Fruit fly (Drosophila melanogaster) whole organism, prepupa: ENCODE data around the gene CG45154.

Experiments used
- CG10669 ChIP-seq: fragments of 200-800 bp; sonication (Bioruptor generic); optimal IDR thresholded peaks from 3 replicates; lab custom pipeline; 2018; ENCODE audit warnings: missing biosample characterization, mild to moderate bottlenecking, missing genetic modification characterization, moderate library complexity
- CG11294 ChIP-seq: fragments of 200-800 bp; sonication (Bioruptor generic); IDR thresholded peaks from 2 replicates; pipeline ENCODE4 v1.3.6; 2022; ENCODE audit warnings: missing biosample characterization, missing genetic modification characterization
- CG11902 ChIP-seq: fragments of 200-800 bp; sonication (Bioruptor generic); optimal IDR thresholded peaks from 3 replicates; lab custom pipeline; 2016; ENCODE audit warnings: missing biosample characterization, missing genetic modification characterization
- CG1621 ChIP-seq: fragments of 200-800 bp; sonication (Bioruptor generic); optimal IDR thresholded peaks from 3 replicates; lab custom pipeline; 2018; ENCODE audit warnings: missing biosample characterization, mild to moderate bottlenecking, missing genetic modification characterization
- CG16779 ChIP-seq: fragments of 200-800 bp; sonication (Bioruptor generic); optimal IDR thresholded peaks from 3 replicates; lab custom pipeline; 2017; ENCODE audit warnings: missing biosample characterization, mild to moderate bottlenecking, missing genetic modification characterization
- CG3032 ChIP-seq: fragments of 200-800 bp; optimal IDR thresholded peaks from 2 replicates; lab custom pipeline; 2019; ENCODE audit warnings: missing biosample characterization, mild to moderate bottlenecking, missing genetic modification characterization, moderate library complexity
- CG31627 ChIP-seq: fragments of 200-800 bp; sonication (Bioruptor generic); optimal IDR thresholded peaks from 3 replicates; lab custom pipeline; 2016; ENCODE audit warnings: missing biosample characterization, missing genetic modification characterization
- CG34406 ChIP-seq: fragments of 200-800 bp; sonication (Bioruptor generic); optimal IDR thresholded peaks from 3 replicates; lab custom pipeline; 2016; ENCODE audit warnings: missing biosample characterization, missing genetic modification characterization
- CG4318 ChIP-seq: fragments of 200-800 bp; sonication (Bioruptor generic); optimal IDR thresholded peaks from 3 replicates; lab custom pipeline; 2017; ENCODE audit warnings: missing biosample characterization, mild to moderate bottlenecking, missing genetic modification characterization
- CG6276 ChIP-seq: fragments of 200-800 bp; sonication (Bioruptor generic); optimal IDR thresholded peaks from 2 replicates; lab custom pipeline; 2017; ENCODE audit warnings: missing biosample characterization, mild to moderate bottlenecking, missing genetic modification characterization
- CG6792 ChIP-seq: fragments of 200-800 bp; sonication (Bioruptor generic); optimal IDR thresholded peaks from 3 replicates; lab custom pipeline; 2016; ENCODE audit warnings: missing biosample characterization, missing genetic modification characterization
- CG6808 ChIP-seq: fragments of 200-800 bp; sonication (Bioruptor generic); optimal IDR thresholded peaks from 3 replicates; lab custom pipeline; 2017; ENCODE audit warnings: missing biosample characterization, missing genetic modification characterization, mild to moderate bottlenecking, moderate library complexity, missing genetic modification reagents
- CG8119 ChIP-seq: fragments of 200-800 bp; sonication (Bioruptor generic); IDR thresholded peaks from 3 replicates; pipeline ENCODE4 v1.3.6; 2022; ENCODE audit warnings: missing biosample characterization, missing genetic modification characterization
- CG8319 ChIP-seq: fragments of 200-800 bp; sonication (Bioruptor generic); optimal IDR thresholded peaks from 3 replicates; lab custom pipeline; 2016; ENCODE audit warnings: missing biosample characterization, missing genetic modification characterization
- CG9139 ChIP-seq: fragments of 200-800 bp; sonication (Bioruptor generic); optimal IDR thresholded peaks from 3 replicates; lab custom pipeline; 2017; ENCODE audit warnings: missing biosample characterization, mild to moderate bottlenecking, missing genetic modification characterization
- Ets21C ChIP-seq: fragments of 200-800 bp; sonication (Bioruptor generic); optimal IDR thresholded peaks from 3 replicates; lab custom pipeline; 2016; ENCODE audit warnings: missing biosample characterization, missing genetic modification characterization
- Lpt ChIP-seq: fragments of 200-800 bp; sonication (Bioruptor generic); optimal IDR thresholded peaks from 3 replicates; lab custom pipeline; 2016; ENCODE audit warnings: missing biosample characterization, missing genetic modification characterization
- Met ChIP-seq: fragments of 200-800 bp; sonication (Bioruptor generic); optimal IDR thresholded peaks from 3 replicates; lab custom pipeline; 2016; ENCODE audit warnings: missing biosample characterization, missing genetic modification characterization
- OdsH ChIP-seq: fragments of 200-800 bp; sonication (Bioruptor generic); optimal IDR thresholded peaks from 3 replicates; lab custom pipeline; 2016; ENCODE audit warnings: missing biosample characterization, missing genetic modification characterization
- Smox ChIP-seq: fragments of 200-800 bp; sonication (Bioruptor generic); optimal IDR thresholded peaks from 3 replicates; lab custom pipeline; 2016; ENCODE audit warnings: missing biosample characterization, missing genetic modification characterization
- Sox102F ChIP-seq: fragments of 200-800 bp; sonication (Bioruptor generic); optimal IDR thresholded peaks from 2 replicates; lab custom pipeline; 2016; ENCODE audit warnings: missing biosample characterization, mild to moderate bottlenecking, missing genetic modification characterization
- Sox14 ChIP-seq: fragments of 200-800 bp; sonication (Bioruptor generic); optimal IDR thresholded peaks from 3 replicates; lab custom pipeline; 2016; ENCODE audit warnings: missing biosample characterization, missing genetic modification characterization
- Sox15 ChIP-seq: fragments of 200-800 bp; sonication (Bioruptor generic); optimal IDR thresholded peaks from 3 replicates; lab custom pipeline; 2016; ENCODE audit warnings: missing biosample characterization, missing genetic modification characterization
- achi ChIP-seq: fragments of 200-800 bp; sonication (Bioruptor generic); optimal IDR thresholded peaks from 3 replicates; lab custom pipeline; 2016; ENCODE audit warnings: missing biosample characterization, missing genetic modification characterization
- eg ChIP-seq: fragments of 200-800 bp; sonication (Bioruptor generic); IDR thresholded peaks from 3 replicates; pipeline ENCODE4 v1.3.6; 2022; ENCODE audit warnings: missing biosample characterization, missing genetic modification characterization
- fd59A ChIP-seq: fragments of 200-800 bp; sonication (Bioruptor generic); optimal IDR thresholded peaks from 2 replicates; lab custom pipeline; 2017; ENCODE audit warnings: missing biosample characterization, mild to moderate bottlenecking, missing genetic modification characterization, missing genetic modification reagents
- fd85E ChIP-seq: fragments of 200-800 bp; sonication (Bioruptor generic); optimal IDR thresholded peaks from 3 replicates; lab custom pipeline; 2016; ENCODE audit warnings: missing biosample characterization, missing genetic modification characterization
- fkh ChIP-seq: fragments of 200-800 bp; sonication (Bioruptor generic); optimal IDR thresholded peaks from 3 replicates; lab custom pipeline; 2017; ENCODE audit warnings: missing biosample characterization, mild to moderate bottlenecking, missing genetic modification characterization, moderate library complexity
- lz ChIP-seq: fragments of 200-800 bp; sonication (Bioruptor generic); optimal IDR thresholded peaks from 3 replicates; lab custom pipeline; 2016; ENCODE audit warnings: missing biosample characterization, missing genetic modification characterization
- pdm3 ChIP-seq: fragments of 200-800 bp; sonication (Bioruptor generic); optimal IDR thresholded peaks from 3 replicates; lab custom pipeline; 2016; ENCODE audit warnings: missing biosample characterization, missing genetic modification characterization
- salr ChIP-seq, 2 experiments: fragments of 200-800 bp; sonication (Bioruptor generic); optimal IDR thresholded peaks; 3 replicates each; lab custom pipeline; 2016 to 2018; ENCODE audit warnings: missing biosample characterization in 2 of 2, missing genetic modification characterization in 2 of 2, mild to moderate bottlenecking in 1 of 2
- spab ChIP-seq: fragments of 200-800 bp; sonication (Bioruptor generic); optimal IDR thresholded peaks from 2 replicates; lab custom pipeline; 2017; ENCODE audit warnings: missing biosample characterization, mild to moderate bottlenecking, missing genetic modification characterization, missing genetic modification reagents
- ss ChIP-seq, 2 experiments: fragments of 200-800 bp; sonication (Bioruptor generic); optimal IDR thresholded peaks; 2 replicates in 1 of 2; 3 replicates in 1 of 2; lab custom pipeline; 2017 to 2018; ENCODE audit warnings: mild to moderate bottlenecking in 2 of 2, missing biosample characterization in 2 of 2, missing genetic modification characterization in 2 of 2, moderate library complexity in 1 of 2
- topi ChIP-seq: fragments of 200-800 bp; sonication (Bioruptor generic); optimal IDR thresholded peaks from 3 replicates; lab custom pipeline; 2016; ENCODE audit warnings: missing biosample characterization, missing genetic modification characterization
- vri ChIP-seq: fragments of 200-800 bp; sonication (Bioruptor generic); optimal IDR thresholded peaks from 3 replicates; lab custom pipeline; 2016; ENCODE audit warnings: missing biosample characterization, mild to moderate bottlenecking, missing genetic modification characterization

CG45154 gene

dm6 chrX:21106269-21106668, 40.6 kb downstream of the CG45154 start, which contains the start of gene CG1503:
Gene CG1503 (minus strand): TSS chrX:21106369.
- TF ChIP-seq CG16779 (tag; lab: Kevin White, UChicago) (no peak), ss (GFP tag; optimal IDR thresholded peaks at IDR 0.05; lab: Kevin White, UChicago) (no peak), CG34406 (GFP tag; lab: Kevin White, UChicago) (no peak), CG6808 (GFP tag; lab: Kevin White, UChicago) (no peak), Ets21C (no peak), fkh (no peak), Sox102F (GFP tag; lab: Kevin White, UChicago) (no peak), CG10669 (GFP tag; lab: Kevin White, UChicago) (no peak), CG6276 (GFP tag; lab: Kevin White, UChicago) (no peak), topi (GFP tag; lab: Kevin White, UChicago) (no peak), CG8319 (GFP tag; lab: Kevin White, UChicago) (no peak), vri (GFP tag; lab: Kevin White, UChicago) (no peak), CG9139 (no peak), eg (GFP tag; lab: Robert Waterston, UW) (no peak), pdm3 (GFP tag; lab: Kevin White, UChicago) (no peak), lz (no peak), Lpt (GFP tag; lab: Kevin White, UChicago) (no peak), CG6792 (GFP tag; lab: Kevin White, UChicago) (no peak)

dm6 chrX:21102106-21102505, 44.7 kb downstream of the CG45154 start, which contains the start of gene CG15446:
Gene CG15446 (minus strand): TSS chrX:21102206.
- TF ChIP-seq achi (GFP tag; lab: Kevin White, UChicago) (no peak), CG1621 (tag; lab: Kevin White, UChicago) (no peak), OdsH (GFP tag; lab: Kevin White, UChicago) (no peak), fd85E (GFP tag; lab: Kevin White, UChicago) (no peak), salr (GFP tag; optimal IDR thresholded peaks at IDR 0.05; lab: Kevin White, UChicago) (no peak), CG3032 (tag; lab: Kevin White, UChicago) (no peak), Sox15 (GFP tag; lab: Kevin White, UChicago) (no peak), CG8119 (GFP tag; lab: Robert Waterston, UW) (no peak), fd59A (GFP tag; lab: Kevin White, UChicago) (no peak), CG6276 (GFP tag; lab: Kevin White, UChicago) (no peak), CG11902 (no peak), Lpt (GFP tag; lab: Kevin White, UChicago) (no peak), CG11294 (GFP tag; lab: Robert Waterston, UW) (no peak), Sox14 (GFP tag; lab: Kevin White, UChicago) (no peak), spab (GFP tag; lab: Kevin White, UChicago) (no peak), Met (GFP tag; lab: Kevin White, UChicago) (no peak), CG31627 (no peak), CG6808 (GFP tag; lab: Kevin White, UChicago) (no peak), Smox (no peak), CG4318 (no peak)
